Fruit fly (Drosophila melanogaster) ovary, adult (tissue): ENCODE data around the gene Ilp4.

Source experiments
- CG17801 ChIP-seq: fragments of 200-800 bp; optimal IDR thresholded peaks from 2 replicates; lab custom pipeline; 2019; ENCODE audit warnings: missing biosample characterization, mild to moderate bottlenecking, missing genetic modification characterization, moderate library complexity; ENCODE audit not compliant: partially characterized antibody

The Ilp4 gene

DNA sequence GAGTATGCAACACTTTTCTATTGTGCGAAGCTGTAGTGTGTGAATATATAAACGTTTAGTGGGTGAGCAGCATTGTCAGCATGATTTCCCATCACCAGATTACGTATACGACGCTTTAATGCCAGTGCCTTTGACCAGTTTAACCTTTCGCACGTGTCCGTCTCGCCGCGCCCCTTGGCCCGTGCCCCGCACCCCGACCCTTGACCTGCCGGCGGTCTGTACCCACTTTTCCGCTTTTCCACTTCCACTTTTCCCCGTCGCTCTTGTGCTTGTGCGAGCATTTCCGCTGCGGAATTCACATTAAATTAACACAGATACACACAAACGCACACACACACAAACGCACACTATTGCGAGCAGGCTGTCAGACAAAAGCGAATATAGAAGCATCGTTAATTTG is 28.3 kb downstream of the Ilp4 start:
- no peak for TF ChIP-seq CG17801 (GFP tag; lab: Kevin White, UChicago)

DNA sequence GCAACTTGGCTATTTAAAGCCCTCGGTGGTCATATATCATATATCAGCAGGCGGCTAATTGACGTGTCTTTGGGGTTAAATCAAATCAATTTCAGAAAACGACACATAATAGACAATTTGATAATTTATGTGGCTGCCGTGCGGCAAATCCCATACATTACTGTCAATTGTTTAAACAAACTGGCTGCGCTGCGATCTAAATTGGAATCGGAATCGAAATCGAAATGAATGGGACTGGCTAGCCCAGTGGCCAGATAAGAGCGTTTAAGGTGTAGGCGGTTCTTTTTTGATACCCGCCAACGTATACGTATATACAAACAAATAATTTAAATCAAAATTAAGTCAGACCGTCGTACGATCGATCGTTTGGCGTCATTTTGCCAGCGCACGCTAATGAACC is 35.7 kb downstream of the Ilp4 start:
- TF ChIP-seq CG17801 (GFP tag; lab: Kevin White, UChicago): no peak

dm6 chr3L:9767636-9768358 is 36.3 kb downstream of the Ilp4 start:
- TF ChIP-seq CG17801 (GFP tag; lab: Kevin White, UChicago): no peak

dm6 chr3L:9766364-9766763 is 37.7 kb downstream of the Ilp4 start:
- no peak for TF ChIP-seq CG17801 (GFP tag; lab: Kevin White, UChicago)

DNA sequence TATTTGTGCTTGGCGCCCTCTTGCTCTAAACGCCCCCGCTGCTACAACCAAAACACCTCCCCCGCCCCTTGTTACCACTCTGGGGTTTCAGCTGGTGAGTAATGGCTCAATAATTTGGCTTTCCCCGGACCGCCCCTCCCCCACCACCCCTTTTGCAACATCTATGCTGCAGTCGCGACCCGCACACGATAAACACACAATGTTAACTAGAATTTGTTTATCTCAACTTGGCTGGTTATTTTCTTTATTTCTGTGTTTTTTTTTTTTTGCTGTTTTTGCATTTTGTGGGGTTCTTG is 38.4 kb downstream of the Ilp4 start:
- TF ChIP-seq CG17801 (GFP tag; lab: Kevin White, UChicago): no peak

DNA sequence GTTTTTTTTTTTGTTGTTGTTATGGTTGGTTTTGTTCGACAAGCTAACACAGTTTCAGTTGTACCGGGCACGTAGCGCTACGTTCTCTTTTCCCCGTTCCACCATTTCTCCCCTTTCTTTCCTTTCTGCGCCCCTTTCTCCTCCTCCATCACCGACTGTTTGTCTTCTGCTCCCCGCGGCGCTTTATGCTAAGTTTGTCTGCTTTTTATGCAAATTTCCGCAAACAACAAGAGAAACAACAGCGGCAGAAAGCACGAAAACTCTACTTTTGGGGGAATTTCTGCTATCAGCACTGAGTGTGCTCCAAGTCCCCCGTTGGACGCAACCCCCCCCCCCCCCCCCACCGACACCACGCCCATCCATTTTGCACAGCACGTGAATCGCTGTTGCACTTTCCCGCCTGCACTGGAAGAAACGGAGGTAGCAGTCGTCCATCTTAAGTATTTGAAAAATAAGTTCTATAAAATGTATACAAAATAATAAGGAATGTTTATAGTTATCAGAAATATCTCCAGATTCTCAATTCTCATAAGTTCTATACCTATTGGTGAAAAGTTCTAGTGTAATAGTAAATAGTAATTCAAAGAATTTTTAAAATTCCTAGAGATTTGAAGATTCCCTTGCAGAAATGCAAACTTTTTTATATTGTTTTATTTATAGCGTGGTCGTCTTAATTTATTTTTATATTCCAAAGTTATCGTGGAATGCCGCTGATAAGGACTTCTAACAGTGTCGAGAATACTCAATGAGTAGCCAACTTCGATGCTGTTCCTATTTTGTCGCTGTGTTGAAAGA is 39.0 kb downstream of the Ilp4 start:
- TF ChIP-seq CG17801 (GFP tag; lab: Kevin White, UChicago): no peak

dm6 chr3L:9764307-9764706 is 39.8 kb downstream of the Ilp4 start:
- no peak for TF ChIP-seq CG17801 (GFP tag; lab: Kevin White, UChicago)

dm6 chr3L:9763389-9763917 is 40.6 kb downstream of the Ilp4 start, which contains the start of gene Ae2:
TSS of gene Ae2 (plus strand) at chr3L:9763544.
- TF ChIP-seq CG17801 (GFP tag; lab: Kevin White, UChicago): peak; percentile 64

DNA sequence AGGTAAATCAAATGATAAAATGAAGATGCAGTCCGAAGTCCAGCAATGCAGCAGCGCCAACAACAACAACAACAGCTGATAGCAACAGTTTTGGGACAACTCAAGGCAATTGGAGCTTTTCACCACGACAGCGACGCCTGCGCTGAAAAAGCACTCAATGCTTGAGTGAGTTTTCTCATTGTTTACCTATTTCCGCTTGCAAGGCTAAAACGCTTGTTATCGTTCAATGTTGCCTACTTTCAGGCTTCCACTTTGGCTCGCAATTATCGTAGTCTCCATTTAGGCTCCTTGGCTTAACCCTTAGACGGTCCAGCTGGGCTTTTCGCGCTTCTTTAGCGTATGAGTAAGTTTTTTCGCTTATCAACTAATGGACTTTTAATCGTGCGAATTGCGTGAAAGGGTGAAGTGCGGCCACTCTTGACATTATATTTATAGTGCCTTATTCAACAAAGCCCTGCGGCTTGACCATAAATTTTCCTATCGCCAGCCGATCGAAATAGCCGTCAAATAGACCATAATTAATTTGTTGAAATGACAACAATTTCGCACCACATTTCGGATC is 41.9 kb downstream of the Ilp4 start:
- no peak for TF ChIP-seq CG17801 (GFP tag; lab: Kevin White, UChicago)

dm6 chr3L:9760151-9760749 is 43.8 kb downstream of the Ilp4 start, which contains the start of gene CG42268:
TSS of gene CG42268 (minus strand) at chr3L:9760395.
- peak; percentile 8 for TF ChIP-seq CG17801 (GFP tag; lab: Kevin White, UChicago)
